Worm (Caenorhabditis elegans) whole organism, L1 larva: ENCODE results near the gene Y54G2A.36.

Experiments used
- C16A3.4 ChIP-seq: fragments of 150-350 bp; optimal IDR thresholded peaks from 2 replicates; lab custom pipeline; 2014; ENCODE audit warnings: missing biosample characterization, missing genetic modification characterization
- F16B12.6 ChIP-seq: fragments of 150-350 bp; optimal IDR thresholded peaks from 2 replicates; lab custom pipeline; 2014; ENCODE audit warnings: missing biosample characterization, missing genetic modification characterization
- Y116A8C.19 ChIP-seq: sonication (generic microtip); optimal IDR thresholded peaks from 2 replicates; lab custom pipeline; 2016; ENCODE audit warnings: missing compliant biosample characterization, missing genetic modification characterization, borderline replicate concordance
- aha-1 ChIP-seq: fragments of 150-350 bp; optimal IDR thresholded peaks from 2 replicates; lab custom pipeline; 2014; ENCODE audit warnings: missing biosample characterization, missing genetic modification characterization
- alr-1 ChIP-seq: fragments of 200-800 bp; sonication (Bioruptor generic); optimal IDR thresholded peaks from 2 replicates; lab custom pipeline; 2018; ENCODE audit warnings: borderline replicate concordance, mild to moderate bottlenecking, missing genetic modification characterization, missing compliant biosample characterization
- blmp-1 ChIP-seq: fragments of 150-350 bp; optimal IDR thresholded peaks from 2 replicates; lab custom pipeline; 2014; ENCODE audit warnings: missing biosample characterization, missing genetic modification characterization
- ceh-88 ChIP-seq: fragments of 200-800 bp; sonication (Bioruptor generic); IDR thresholded peaks from 2 replicates; pipeline ENCODE4 v1.3.6; 2022; ENCODE audit warnings: missing genetic modification characterization, missing compliant biosample characterization
- dsc-1 ChIP-seq: sonication (generic microtip); optimal IDR thresholded peaks from 2 replicates; lab custom pipeline; 2016; ENCODE audit warnings: mild to moderate bottlenecking, missing genetic modification characterization, missing compliant biosample characterization
- efl-1 ChIP-seq, 4 experiments: fragments of 150-350 bp; optimal IDR thresholded peaks in 3 of 4; peaks in 1 of 4; 1 replicate in 1 of 4; 2 replicates in 3 of 4; lab custom pipeline; 2014; ENCODE audit warnings: missing biosample characterization in 2 of 4, missing genetic modification characterization in 2 of 4, missing genetic modification reagents in 2 of 4
- ets-5 ChIP-seq: fragments of 200-800 bp; sonication (Bioruptor generic); IDR thresholded peaks from 2 replicates; pipeline ENCODE4 v1.3.6; 2022; ENCODE audit warnings: missing genetic modification characterization, missing compliant biosample characterization
- fkh-4 ChIP-seq: sonication (generic microtip); optimal IDR thresholded peaks from 2 replicates; lab custom pipeline; 2016; ENCODE audit warnings: missing compliant biosample characterization, missing genetic modification characterization, borderline replicate concordance
- fkh-8 ChIP-seq: sonication (generic microtip); optimal IDR thresholded peaks from 2 replicates; lab custom pipeline; 2016; ENCODE audit warnings: mild to moderate bottlenecking, missing genetic modification characterization, missing compliant biosample characterization
- fos-1 ChIP-seq: fragments of 150-350 bp; optimal IDR thresholded peaks from 2 replicates; lab custom pipeline; 2014; ENCODE audit warnings: missing biosample characterization, missing genetic modification characterization
- hlh-17 ChIP-seq: fragments of 200-800 bp; sonication (Bioruptor generic); optimal IDR thresholded peaks from 2 replicates; lab custom pipeline; 2018; ENCODE audit warnings: missing genetic modification characterization, mild to moderate bottlenecking, missing compliant biosample characterization, moderate library complexity, borderline replicate concordance
- hlh-4 ChIP-seq: sonication (generic microtip); optimal IDR thresholded peaks from 2 replicates; lab custom pipeline; 2016; ENCODE audit warnings: mild to moderate bottlenecking, missing genetic modification characterization, missing compliant biosample characterization
- lin-13 ChIP-seq: fragments of 150-350 bp; optimal IDR thresholded peaks from 2 replicates; lab custom pipeline; 2014; ENCODE audit warnings: missing biosample characterization, missing genetic modification reagents, missing genetic modification characterization
- lin-35 ChIP-seq, 2 experiments: fragments of 150-350 bp; optimal IDR thresholded peaks; 2 replicates each; lab custom pipeline; 2014; ENCODE audit warnings: missing biosample characterization in 2 of 2, missing genetic modification characterization in 2 of 2, missing genetic modification reagents in 2 of 2
- lir-3 ChIP-seq: sonication (generic microtip); optimal IDR thresholded peaks from 2 replicates; lab custom pipeline; 2016; ENCODE audit warnings: mild to moderate bottlenecking, missing genetic modification characterization, moderate library complexity, missing compliant biosample characterization; ENCODE audit not compliant: poor library complexity
- nhr-12 ChIP-seq: sonication (generic microtip); optimal IDR thresholded peaks from 2 replicates; lab custom pipeline; 2017; ENCODE audit warnings: missing biosample characterization, missing genetic modification characterization
- nhr-20 ChIP-seq: sonication (generic microtip); optimal IDR thresholded peaks from 2 replicates; lab custom pipeline; 2016; ENCODE audit warnings: mild to moderate bottlenecking, missing genetic modification characterization, missing compliant biosample characterization
- nhr-47 ChIP-seq: sonication (generic microtip); optimal IDR thresholded peaks from 2 replicates; lab custom pipeline; 2016; ENCODE audit warnings: mild to moderate bottlenecking, missing genetic modification characterization, moderate library complexity, missing compliant biosample characterization
- nhr-85 ChIP-seq: sonication (generic microtip); peaks from one replicate; lab custom pipeline; 2016; ENCODE audit warnings: missing genetic modification characterization, inconsistent platforms, missing compliant biosample characterization
- pag-3 ChIP-seq: sonication (generic microtip); optimal IDR thresholded peaks from 2 replicates; lab custom pipeline; 2017; ENCODE audit warnings: missing genetic modification characterization, mild to moderate bottlenecking, missing compliant biosample characterization, antibody characterized with exemption, borderline replicate concordance; ENCODE audit not compliant: insufficient read depth
- rnt-1 ChIP-seq: sonication (generic microtip); optimal IDR thresholded peaks from 2 replicates; lab custom pipeline; 2016; ENCODE audit warnings: mild to moderate bottlenecking, missing genetic modification characterization, moderate library complexity, missing compliant biosample characterization
- skn-1 ChIP-seq: fragments of 150-350 bp; optimal IDR thresholded peaks from 2 replicates; lab custom pipeline; 2014; ENCODE audit warnings: missing biosample characterization, missing genetic modification characterization
- snpc-4 ChIP-seq: fragments of 150-350 bp; optimal IDR thresholded peaks from 2 replicates; lab custom pipeline; 2014; ENCODE audit warnings: missing biosample characterization, missing genetic modification characterization
- sox-4 ChIP-seq: sonication (generic microtip); optimal IDR thresholded peaks from 2 replicates; lab custom pipeline; 2016; ENCODE audit warnings: missing genetic modification characterization, missing compliant biosample characterization
- sup-37 ChIP-seq: fragments of 200-800 bp; sonication (Bioruptor generic); optimal IDR thresholded peaks from 2 replicates; lab custom pipeline; 2018; ENCODE audit warnings: mild to moderate bottlenecking, missing genetic modification characterization, missing compliant biosample characterization
- unc-86 ChIP-seq: sonication (generic microtip); optimal IDR thresholded peaks from 2 replicates; lab custom pipeline; 2016; ENCODE audit warnings: missing genetic modification characterization, missing compliant biosample characterization
- unc-98 ChIP-seq: fragments of 200-800 bp; sonication (Bioruptor generic); IDR thresholded peaks from 2 replicates; pipeline ENCODE4 v1.3.6; 2022; ENCODE audit warnings: missing genetic modification characterization, missing compliant biosample characterization
- vab-15 ChIP-seq: sonication (generic microtip); optimal IDR thresholded peaks from 2 replicates; lab custom pipeline; 2017; ENCODE audit warnings: missing genotype, mild to moderate bottlenecking, missing genetic modification characterization, missing compliant biosample characterization
- zip-4 ChIP-seq: fragments of 200-800 bp; sonication (Bioruptor generic); optimal IDR thresholded peaks from 2 replicates; lab custom pipeline; 2018; ENCODE audit warnings: mild to moderate bottlenecking, missing genetic modification characterization, moderate library complexity, missing compliant biosample characterization

Gene Y54G2A.36

ce11 chrIV:2890401-2890952 is 7.0 kb upstream of the Y54G2A.36 start, which contains the start of the genes nprt-1 and dib-1 (continued):
- TF ChIP-seq zip-4 (no peak), nhr-20 (peak; percentile 45), pag-3 (tag; lab: Kevin White, UChicago) (no peak), blmp-1 (peak; percentile 59), rnt-1 (peak; percentile 48), hlh-4 (tag; lab: Kevin White, UChicago) (no peak)

DNA sequence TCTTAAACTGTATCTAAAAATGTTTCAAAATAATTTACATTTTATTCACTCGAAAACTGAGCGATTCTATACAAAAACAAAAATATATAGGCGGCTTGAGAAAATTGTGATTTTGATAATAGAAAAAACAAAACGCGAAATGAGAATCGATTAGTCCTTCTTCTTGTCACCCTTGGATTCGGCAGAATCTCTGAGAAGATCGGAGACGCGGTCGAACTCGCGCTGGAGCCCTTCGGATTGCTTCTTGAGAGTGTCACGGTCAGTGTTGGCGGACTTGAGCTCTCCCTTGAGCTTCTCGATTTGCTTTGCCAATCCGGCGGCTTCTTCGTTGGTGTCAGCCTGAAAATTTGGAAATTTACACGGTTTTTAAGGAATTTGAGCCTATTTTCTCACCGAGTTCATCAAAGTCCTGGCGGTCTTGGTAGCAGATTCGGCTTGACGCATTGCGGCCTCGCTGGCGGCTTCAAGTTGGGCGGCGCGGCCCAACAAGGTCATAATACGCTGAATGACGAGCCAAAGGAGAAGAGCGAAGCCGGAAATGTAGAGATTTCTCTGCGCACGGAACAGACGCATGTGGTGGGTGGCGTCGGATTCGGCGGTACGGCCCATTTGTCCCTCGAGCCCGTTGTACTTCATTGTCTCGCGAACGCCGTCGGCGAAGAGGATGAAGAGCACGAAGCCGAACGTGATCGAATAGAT is 5.8 kb upstream of the Y54G2A.36 start:
- TF ChIP-seq vab-15 (tag; lab: Kevin White, UChicago) (no peak), efl-1 (optimal IDR thresholded peaks at IDR 0.05; lab: Kevin White, UChicago) (no peak), efl-1 (GFP tag; optimal IDR thresholded peaks at IDR 0.05 in 1 of 2; lab: Kevin White, UChicago) (peak in 1 of 2 experiments; percentile 59)

DNA sequence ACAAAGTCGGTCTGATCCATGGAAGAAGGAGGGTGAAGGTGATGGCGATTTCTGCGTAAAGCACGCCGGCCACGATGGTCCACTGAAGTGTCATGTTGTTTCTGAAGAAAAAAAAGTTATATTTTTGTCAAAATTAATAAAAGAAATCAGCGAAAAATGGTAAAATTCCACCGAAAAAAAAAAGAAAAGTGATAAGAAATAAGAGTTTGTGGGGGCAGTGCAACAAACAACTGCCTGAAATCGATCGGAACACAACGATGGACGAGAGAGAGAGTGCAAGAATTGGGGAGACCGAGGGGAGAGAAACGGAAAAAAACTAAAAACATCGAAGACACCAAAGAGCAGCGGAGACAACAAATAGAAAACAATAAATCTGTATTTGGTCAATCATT is 5.1 kb upstream of the Y54G2A.36 start, which contains the start of gene Y54G2A.18:
Gene Y54G2A.18, minus strand, starts transcription at position 101 of the 392 bp plus-strand sequence.
- TF ChIP-seq nhr-20, result no peak
- TF ChIP-seq F16B12.6 (tag; lab: Kevin White, UChicago), result no peak
- TF ChIP-seq fos-1 (tag; lab: Kevin White, UChicago), result no peak
- TF ChIP-seq Y116A8C.19 (tag; lab: Kevin White, UChicago), result no peak
- TF ChIP-seq nhr-47, result no peak
- TF ChIP-seq hlh-17 (GFP tag; lab: Kevin White, UChicago), result no peak
- no peak for TF ChIP-seq nhr-12 (tag; lab: Kevin White, UChicago)
- no peak for TF ChIP-seq aha-1
- TF ChIP-seq lin-35 (GFP tag; optimal IDR thresholded peaks at IDR 0.05; lab: Kevin White, UChicago), result no peak
- no peak for TF ChIP-seq fkh-4 (tag; lab: Kevin White, UChicago)
- TF ChIP-seq ceh-88 (GFP tag; lab: Robert Waterston, UW), result no peak
- no peak for TF ChIP-seq pag-3 (tag; lab: Kevin White, UChicago)
- TF ChIP-seq efl-1 (optimal IDR thresholded peaks at IDR 0.05; lab: Kevin White, UChicago), result no peak
- no peak for TF ChIP-seq efl-1 (GFP tag; optimal IDR thresholded peaks at IDR 0.05 in 1 of 2; lab: Kevin White, UChicago)
- TF ChIP-seq alr-1 (tag; lab: Kevin White, UChicago), result no peak
- TF ChIP-seq rnt-1, result no peak
- no peak for TF ChIP-seq sox-4 (tag; lab: Kevin White, UChicago)
- no peak for TF ChIP-seq unc-98 (GFP tag; lab: Robert Waterston, UW)
- TF ChIP-seq, all 84 proteins: peak for 0

DNA sequence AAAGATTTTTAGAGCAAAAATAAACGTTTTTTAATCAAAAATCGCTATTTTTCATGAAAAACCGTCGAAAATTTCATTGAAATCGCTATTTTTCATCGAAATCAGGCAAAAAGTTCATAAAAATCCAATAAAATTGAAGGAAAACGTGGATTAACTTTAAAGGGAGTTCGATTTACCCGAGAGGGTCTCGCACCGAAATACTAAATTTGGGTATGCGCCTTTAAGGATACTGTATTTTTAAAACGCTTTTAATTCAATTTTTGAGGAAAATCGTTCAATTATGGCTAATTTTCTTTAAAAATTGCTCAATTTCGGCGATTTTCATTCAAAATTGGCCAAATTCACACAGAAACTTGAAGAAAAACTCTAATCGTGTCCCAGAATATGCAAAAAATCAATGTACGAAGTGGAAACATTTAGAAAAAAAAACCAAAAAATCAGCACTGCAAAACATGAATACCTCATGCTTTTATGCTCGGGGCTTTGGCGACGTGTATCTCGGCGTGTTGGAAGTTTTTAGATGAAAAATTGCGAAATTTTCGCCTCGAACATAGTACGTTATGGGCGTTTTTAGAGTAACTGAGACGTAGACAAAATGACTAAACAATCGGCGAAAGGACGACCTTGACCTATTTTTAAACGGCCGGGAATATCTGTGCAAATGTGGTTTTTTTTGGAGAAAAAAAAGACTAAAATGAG is 4.6 kb upstream of the Y54G2A.36 start:
- TF ChIP-seq sup-37 (GFP tag; lab: Kevin White, UChicago), result no peak
- no peak for TF ChIP-seq ets-5 (GFP tag; lab: Robert Waterston, UW)
- peak; percentile 76 for TF ChIP-seq nhr-85 (tag; lab: Kevin White, UChicago)
- TF ChIP-seq lin-13 (GFP tag; lab: Kevin White, UChicago), result no peak
- TF ChIP-seq unc-86 (tag; lab: Kevin White, UChicago), result no peak
- TF ChIP-seq snpc-4 (tag; lab: Kevin White, UChicago), result no peak
- peak; percentile 69 for TF ChIP-seq blmp-1
- TF ChIP-seq dsc-1 (tag; lab: Kevin White, UChicago), result no peak
- TF ChIP-seq ceh-88 (GFP tag; lab: Robert Waterston, UW), result no peak
- TF ChIP-seq fkh-8, result no peak
- TF ChIP-seq C16A3.4 (tag; lab: Kevin White, UChicago), result no peak
- TF ChIP-seq lir-3 (tag; lab: Kevin White, UChicago), result no peak
- TF ChIP-seq skn-1 (tag; lab: Kevin White, UChicago), result peak; percentile 1
